Fruit fly (Drosophila melanogaster) whole organism, embryonic: ENCODE data around the gene CG15046.

ENCODE experiments used
- CG17186 ChIP-seq: fragments of 200-800 bp; sonication (Bioruptor generic); optimal IDR thresholded peaks from 3 replicates; lab custom pipeline; 2017; ENCODE audit warnings: missing biosample characterization, missing genetic modification reagents, missing genetic modification characterization
- CG33213 ChIP-seq: fragments of 200-800 bp; sonication (Bioruptor generic); optimal IDR thresholded peaks from 3 replicates; lab custom pipeline; 2016; ENCODE audit warnings: missing biosample characterization, missing genetic modification characterization
- CG4404 ChIP-seq: fragments of 200-800 bp; sonication (Bioruptor generic); IDR thresholded peaks from 2 replicates; pipeline ENCODE4 v1.3.6; 2022; ENCODE audit warnings: missing biosample characterization, missing genetic modification characterization
- CG6854 ChIP-seq: fragments of 200-800 bp; sonication (Bioruptor generic); optimal IDR thresholded peaks from 3 replicates; lab custom pipeline; 2017; ENCODE audit warnings: missing biosample characterization, mild to moderate bottlenecking, missing genetic modification characterization
- Lpt ChIP-seq: fragments of >200 bp; optimal IDR thresholded peaks from 2 replicates; lab custom pipeline; 2018; ENCODE audit warnings: missing biosample characterization, missing genetic modification characterization
- hbn ChIP-seq: fragments of 200-800 bp; sonication (Bioruptor generic); IDR thresholded peaks from 2 replicates; pipeline ENCODE4 v1.3.6; 2022; ENCODE audit warnings: missing biosample characterization, missing genetic modification characterization; ENCODE audit not compliant: partially characterized antibody
- lmd ChIP-seq: fragments of 200-800 bp; sonication (Bioruptor generic); IDR thresholded peaks from 2 replicates; pipeline ENCODE4 v1.3.6; 2022; ENCODE audit warnings: missing biosample characterization, missing genetic modification characterization
- mirr ChIP-seq: fragments of 200-800 bp; sonication (Bioruptor generic); optimal IDR thresholded peaks from 3 replicates; lab custom pipeline; 2018; ENCODE audit warnings: missing biosample characterization, mild to moderate bottlenecking, missing genetic modification characterization
- slou ChIP-seq: fragments of 200-800 bp; sonication (Bioruptor generic); optimal IDR thresholded peaks from 3 replicates; lab custom pipeline; 2016; ENCODE audit warnings: missing biosample characterization, missing genetic modification characterization

dm6 chrX:18520360-18520759 lies 30.9 kb upstream of the CG15046 start:
- no peak for TF ChIP-seq mirr (GFP tag; lab: Kevin White, UChicago)
- TF ChIP-seq CG17186 (GFP tag; lab: Kevin White, UChicago): no peak
- no peak for TF ChIP-seq Lpt (GFP tag; lab: Kevin White, UChicago)
- TF ChIP-seq CG6854: no peak
- TF ChIP-seq lmd (GFP tag; lab: Robert Waterston, UW): no peak
- TF ChIP-seq slou (GFP tag; lab: Kevin White, UChicago): no peak
- no peak for TF ChIP-seq CG4404 (GFP tag; lab: Robert Waterston, UW)
- no peak for TF ChIP-seq CG33213 (GFP tag; lab: Kevin White, UChicago)
- TF ChIP-seq hbn: no peak
